Fruit fly (Drosophila melanogaster) whole organism, embryonic: ENCODE measurements around the gene Cpr65Av.
A peak's percentile ranks its signal among the peaks of the same experiment; 100 is the strongest.

Experiments used
- Atf-2 ChIP-seq: fragments of 200-800 bp; sonication (Bioruptor generic); optimal IDR thresholded peaks from 2 replicates; lab custom pipeline; 2016; ENCODE audit warnings: missing biosample characterization, missing genetic modification characterization
- CG10431 ChIP-seq: fragments of 200-800 bp; sonication (Bioruptor generic); optimal IDR thresholded peaks from 3 replicates; lab custom pipeline; 2018; ENCODE audit warnings: missing biosample characterization, mild to moderate bottlenecking, missing genetic modification characterization
- CG10462 ChIP-seq: fragments of 200-800 bp; sonication (Bioruptor generic); optimal IDR thresholded peaks from 2 replicates; lab custom pipeline; 2016; ENCODE audit warnings: missing biosample characterization, missing genetic modification characterization
- CG11456 ChIP-seq: fragments of 200-800 bp; sonication (Bioruptor generic); IDR thresholded peaks from 3 replicates; pipeline ENCODE4 v1.3.6; 2022; ENCODE audit warnings: missing biosample characterization, missing genetic modification characterization
- CG11560 ChIP-seq: fragments of 200-800 bp; sonication (Bioruptor generic); IDR thresholded peaks from 3 replicates; pipeline ENCODE4 v1.3.6; 2022; ENCODE audit warnings: missing biosample characterization, missing genetic modification characterization
- CG12071 ChIP-seq: fragments of 200-800 bp; sonication (Bioruptor generic); optimal IDR thresholded peaks from 3 replicates; lab custom pipeline; 2018; ENCODE audit warnings: missing biosample characterization, mild to moderate bottlenecking, missing genetic modification characterization
- CG1233 ChIP-seq: fragments of 200-800 bp; sonication (Bioruptor generic); optimal IDR thresholded peaks from 4 replicates; lab custom pipeline; 2018; ENCODE audit warnings: missing biosample characterization, mild to moderate bottlenecking, missing genetic modification characterization
- CG14050 ChIP-seq: fragments of 200-800 bp; sonication (Bioruptor generic); IDR thresholded peaks from 3 replicates; pipeline ENCODE4 v1.3.6; 2022; ENCODE audit warnings: missing biosample characterization, missing genetic modification characterization
- CG15269 ChIP-seq: fragments of 200-800 bp; sonication (Bioruptor generic); optimal IDR thresholded peaks from 2 replicates; lab custom pipeline; 2018; ENCODE audit warnings: missing biosample characterization, mild to moderate bottlenecking, missing genetic modification characterization, moderate library complexity
- CG1529 ChIP-seq: fragments of 200-800 bp; sonication (Bioruptor generic); optimal IDR thresholded peaks from 3 replicates; lab custom pipeline; 2018; ENCODE audit warnings: missing biosample characterization, missing genetic modification characterization
- CG15601 ChIP-seq: fragments of 200-800 bp; sonication (Bioruptor generic); optimal IDR thresholded peaks from 3 replicates; lab custom pipeline; 2019; ENCODE audit warnings: missing biosample characterization, mild to moderate bottlenecking, missing genetic modification characterization, moderate library complexity
- CG17361 ChIP-seq: fragments of 200-800 bp; sonication (Bioruptor generic); IDR thresholded peaks from 3 replicates; pipeline ENCODE4 v1.3.6; 2022; ENCODE audit warnings: missing biosample characterization, missing genetic modification characterization
- CG2712 ChIP-seq: fragments of 200-800 bp; optimal IDR thresholded peaks from 3 replicates; lab custom pipeline; 2019; ENCODE audit warnings: missing biosample characterization, mild to moderate bottlenecking, missing genetic modification characterization, moderate library complexity
- CG4404 ChIP-seq: fragments of 200-800 bp; sonication (Bioruptor generic); IDR thresholded peaks from 2 replicates; pipeline ENCODE4 v1.3.6; 2022; ENCODE audit warnings: missing biosample characterization, missing genetic modification characterization
- CG4730 ChIP-seq: fragments of 200-800 bp; sonication (Bioruptor generic); IDR thresholded peaks from 2 replicates; pipeline ENCODE4 v1.3.6; 2022; ENCODE audit warnings: missing biosample characterization, missing genetic modification characterization
- CG9609 ChIP-seq: fragments of 200-800 bp; sonication (Bioruptor generic); optimal IDR thresholded peaks from 3 replicates; lab custom pipeline; 2016; ENCODE audit warnings: missing biosample characterization, missing genetic modification characterization
- D19B ChIP-seq: fragments of 200-800 bp; sonication (Bioruptor generic); optimal IDR thresholded peaks from 2 replicates; lab custom pipeline; 2017; ENCODE audit warnings: missing biosample characterization, mild to moderate bottlenecking, missing genetic modification characterization
- Dek ChIP-seq: fragments of 200-800 bp; sonication (Bioruptor generic); optimal IDR thresholded peaks from 3 replicates; lab custom pipeline; 2019; ENCODE audit warnings: missing biosample characterization, mild to moderate bottlenecking, missing genetic modification characterization, moderate library complexity
- Doc3 ChIP-seq: fragments of 200-800 bp; sonication (Bioruptor generic); IDR thresholded peaks from 3 replicates; pipeline ENCODE4 v1.3.6; 2022; ENCODE audit warnings: missing biosample characterization, missing genetic modification characterization; ENCODE audit not compliant: partially characterized antibody
- Dp ChIP-seq: fragments of 200-800 bp; sonication (Bioruptor generic); optimal IDR thresholded peaks from 2 replicates; lab custom pipeline; 2018; ENCODE audit warnings: missing biosample characterization, mild to moderate bottlenecking, missing genetic modification characterization, moderate library complexity
- Elba2 ChIP-seq: fragments of 200-800 bp; sonication (Bioruptor generic); optimal IDR thresholded peaks from 3 replicates; lab custom pipeline; 2016; ENCODE audit warnings: missing biosample characterization, missing genetic modification characterization
- Gsc ChIP-seq: fragments of 200-800 bp; sonication (Bioruptor generic); IDR thresholded peaks from 2 replicates; pipeline ENCODE4 v1.3.6; 2022; ENCODE audit warnings: missing biosample characterization, missing genetic modification characterization
- Gug ChIP-seq: fragments of 200-800 bp; sonication (Bioruptor generic); IDR thresholded peaks from 4 replicates; pipeline ENCODE4 v1.3.6; 2022; ENCODE audit warnings: missing biosample characterization, missing genetic modification characterization
- HLH3B ChIP-seq: fragments of 200-800 bp; sonication (Bioruptor generic); IDR thresholded peaks from 2 replicates; pipeline ENCODE4 v1.3.6; 2022; ENCODE audit warnings: missing biosample characterization, missing genetic modification characterization
- HLH54F ChIP-seq: fragments of 200-800 bp; sonication (Bioruptor generic); optimal IDR thresholded peaks from 3 replicates; lab custom pipeline; 2016; ENCODE audit warnings: missing biosample characterization, missing genetic modification characterization
- Hr51 ChIP-seq, 2 experiments: fragments of 200-800 bp; sonication (Bioruptor generic); optimal IDR thresholded peaks; 2 replicates in 1 of 2; 3 replicates in 1 of 2; lab custom pipeline; 2016 to 2018; ENCODE audit warnings: missing biosample characterization in 2 of 2, missing genetic modification characterization in 2 of 2, mild to moderate bottlenecking in 1 of 2, moderate library complexity in 1 of 2
- Hr78 ChIP-seq, 2 experiments: fragments of 200-800 bp in 1 of 2; fragments of >200 bp in 1 of 2; sonication (Bioruptor generic) in 1 of 2; optimal IDR thresholded peaks; 2 replicates each; lab custom pipeline; 2017 to 2019; ENCODE audit warnings: missing biosample characterization in 2 of 2, missing genetic modification characterization in 2 of 2, mild to moderate bottlenecking in 1 of 2, moderate library complexity in 1 of 2
- Poxn ChIP-seq: fragments of 200-800 bp; sonication (Bioruptor generic); IDR thresholded peaks from 2 replicates; pipeline ENCODE4 v1.3.6; 2022; ENCODE audit warnings: missing biosample characterization, missing genetic modification characterization
- Side ChIP-seq: fragments of 200-800 bp; sonication (Bioruptor generic); optimal IDR thresholded peaks from 2 replicates; lab custom pipeline; 2016; ENCODE audit warnings: missing biosample characterization, missing genetic modification characterization
- ab ChIP-seq: fragments of 200-800 bp; sonication (Bioruptor generic); optimal IDR thresholded peaks from 2 replicates; lab custom pipeline; 2016; ENCODE audit warnings: missing biosample characterization, missing genetic modification characterization
- ash1 ChIP-seq: fragments of 200-800 bp; sonication (Bioruptor generic); optimal IDR thresholded peaks from 2 replicates; lab custom pipeline; 2018; ENCODE audit warnings: missing biosample characterization, mild to moderate bottlenecking, missing genetic modification characterization
- cad ChIP-seq: fragments of >200 bp; optimal IDR thresholded peaks from 2 replicates; lab custom pipeline; 2017; ENCODE audit warnings: missing biosample characterization, missing genetic modification characterization
- cg ChIP-seq: fragments of 200-800 bp; sonication (Bioruptor generic); optimal IDR thresholded peaks from 3 replicates; lab custom pipeline; 2019; ENCODE audit warnings: missing biosample characterization, mild to moderate bottlenecking, missing genetic modification characterization, moderate library complexity
- chinmo ChIP-seq: fragments of 200-800 bp; sonication (Bioruptor generic); IDR thresholded peaks from 4 replicates; pipeline ENCODE4 v1.3.6; 2022; ENCODE audit warnings: missing biosample characterization, missing genetic modification characterization; ENCODE audit not compliant: partially characterized antibody
- chm ChIP-seq: fragments of 200-800 bp; sonication (Bioruptor generic); IDR thresholded peaks from 2 replicates; pipeline ENCODE4 v1.3.6; 2022; ENCODE audit warnings: missing biosample characterization, missing genetic modification characterization
- emc ChIP-seq: fragments of 200-800 bp; sonication (Bioruptor generic); optimal IDR thresholded peaks from 2 replicates; lab custom pipeline; 2016; ENCODE audit warnings: missing biosample characterization, missing genetic modification characterization
- ewg ChIP-seq: fragments of 200-800 bp; sonication (Bioruptor generic); optimal IDR thresholded peaks from 3 replicates; lab custom pipeline; 2017; ENCODE audit warnings: mild to moderate bottlenecking, missing biosample characterization, missing genetic modification reagents, missing genetic modification characterization
- kni ChIP-seq: fragments of 200-800 bp; sonication (Bioruptor generic); optimal IDR thresholded peaks from 3 replicates; lab custom pipeline; 2017; ENCODE audit warnings: mild to moderate bottlenecking, missing biosample characterization, missing genetic modification reagents, missing genetic modification characterization
- nerfin-2 ChIP-seq: fragments of 200-800 bp; sonication (Bioruptor generic); IDR thresholded peaks from 2 replicates; pipeline ENCODE4 v1.3.6; 2022; ENCODE audit warnings: missing biosample characterization, missing genetic modification characterization; ENCODE audit not compliant: partially characterized antibody
- onecut ChIP-seq: fragments of 200-800 bp; sonication (Bioruptor generic); IDR thresholded peaks from 2 replicates; pipeline ENCODE4 v1.3.6; 2022; ENCODE audit warnings: missing biosample characterization, missing genetic modification characterization
- pho ChIP-seq: fragments of 200-800 bp; sonication (Bioruptor generic); optimal IDR thresholded peaks from 2 replicates; lab custom pipeline; 2016; ENCODE audit warnings: missing biosample characterization, missing genetic modification characterization
- ranshi ChIP-seq: fragments of 200-800 bp; sonication (Bioruptor generic); IDR thresholded peaks from 2 replicates; pipeline ENCODE4 v1.3.6; 2022; ENCODE audit warnings: missing biosample characterization, missing genetic modification characterization
- sens ChIP-seq: fragments of 200-800 bp; sonication (Bioruptor generic); peaks from one replicate; lab custom pipeline; 2016; ENCODE audit warnings: missing biosample characterization, missing genetic modification characterization
- sna ChIP-seq: fragments of 200-800 bp; sonication (Bioruptor generic); IDR thresholded peaks from 2 replicates; pipeline ENCODE4 v1.3.6; 2022; ENCODE audit warnings: missing biosample characterization, missing genetic modification characterization; ENCODE audit not compliant: partially characterized antibody
- tgo ChIP-seq: fragments of 200-800 bp; sonication (Bioruptor generic); IDR thresholded peaks from 3 replicates; pipeline ENCODE4 v1.3.6; 2022; ENCODE audit warnings: missing biosample characterization, missing genetic modification characterization
- tio ChIP-seq: fragments of 200-800 bp; sonication (Bioruptor generic); optimal IDR thresholded peaks from 2 replicates; lab custom pipeline; 2017; ENCODE audit warnings: missing biosample characterization, missing genetic modification characterization, inconsistent platforms
- vvl ChIP-seq: fragments of 200-800 bp; sonication (Bioruptor generic); IDR thresholded peaks from 2 replicates; pipeline ENCODE4 v1.3.6; 2022; ENCODE audit warnings: missing biosample characterization, missing genetic modification characterization
- z ChIP-seq: fragments of 200-800 bp; sonication (Bioruptor generic); IDR thresholded peaks from 3 replicates; pipeline ENCODE4 v1.3.6; 2022; ENCODE audit warnings: missing biosample characterization, missing genetic modification characterization

Cpr65Av gene

DNA sequence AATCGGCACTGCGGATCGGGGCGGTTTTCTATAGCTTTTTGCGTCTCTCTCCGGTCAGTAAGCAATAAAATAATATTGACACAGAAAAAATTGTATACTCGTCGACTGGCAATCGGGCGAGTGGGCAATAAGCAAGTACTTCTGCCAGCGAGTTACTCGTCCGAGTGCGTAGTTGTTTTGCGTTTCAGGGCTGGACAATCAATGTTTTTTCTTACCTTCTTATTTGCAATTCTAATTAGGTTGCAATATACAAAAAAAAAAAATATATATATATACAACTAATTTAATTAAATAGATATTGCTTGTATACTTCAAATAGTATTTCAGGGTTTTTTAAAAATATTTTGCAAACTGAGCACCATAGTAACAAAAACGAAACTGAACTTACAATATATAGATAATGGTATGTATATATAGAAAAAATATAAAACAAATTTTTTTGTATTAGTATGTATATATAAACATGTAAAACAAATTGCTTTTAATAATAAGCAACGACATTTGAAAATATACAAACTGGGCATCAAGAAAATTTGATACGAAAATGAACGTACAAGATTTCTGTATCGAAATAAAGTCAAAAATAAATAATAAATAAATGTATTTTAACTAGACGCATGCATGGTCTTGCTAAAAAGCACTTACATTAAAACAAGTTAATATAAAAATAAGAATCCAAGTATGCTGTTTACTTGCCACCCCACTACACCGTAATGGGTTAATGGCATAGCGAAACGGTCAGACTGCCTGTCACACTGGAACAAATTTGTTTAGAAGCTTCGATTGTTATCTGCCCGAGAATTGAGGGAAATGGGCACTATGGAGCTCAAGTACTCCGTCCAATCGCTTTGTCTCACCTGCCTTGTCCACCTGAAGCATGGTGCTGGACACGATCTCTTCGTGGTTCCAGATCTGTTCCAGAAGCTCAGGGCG, 49.5 kb upstream of the Cpr65Av start, which contains the start of the genes D19A and CG7386 (continued):
- TF ChIP-seq CG17361 (peak; percentile 75; the same call in 2 of the 3 replicates), Gug (GFP tag; lab: Robert Waterston, UW) (peak; percentile 75; the same call in 3 of the 4 replicates), HLH54F (GFP tag; lab: Kevin White, UChicago) (peak; percentile 79), CG4730 (GFP tag; lab: Robert Waterston, UW) (peak; percentile 63), cad (GFP tag; lab: Kevin White, UChicago) (no peak), CG9609 (GFP tag; lab: Kevin White, UChicago) (peak; percentile 45), CG10431 (GFP tag; lab: Kevin White, UChicago) (peak; percentile 27), ab (peak; percentile 52), CG1529 (GFP tag; lab: Kevin White, UChicago) (no peak), Hr78 (GFP tag; optimal IDR thresholded peaks at IDR 0.05; lab: Kevin White, UChicago) (no peak), CG4404 (GFP tag; lab: Robert Waterston, UW) (no peak), CG12071 (no peak), ash1 (GFP tag; lab: Kevin White, UChicago) (no peak), tio (GFP tag; lab: Kevin White, UChicago) (no peak), Poxn (no peak), Atf-2 (GFP tag; lab: Kevin White, UChicago) (peak; percentile 41), HLH3B (GFP tag; lab: Robert Waterston, UW) (peak; percentile 60), Doc3 (0 out of 3 replicates have a peak, but pooled peaks have one; percentile 25), tgo (peak; percentile 45), z (no peak), Hr51 (GFP tag; optimal IDR thresholded peaks at IDR 0.05; lab: Kevin White, UChicago) (peak; percentile 17 to 49), emc (GFP tag; lab: Kevin White, UChicago) (peak; percentile 19), onecut (GFP tag; lab: Robert Waterston, UW) (peak; percentile 57), CG15601 (tag; lab: Kevin White, UChicago) (peak; percentile 20), pho (peak; percentile 38), CG10462 (GFP tag; lab: Kevin White, UChicago) (no peak), CG2712 (tag; lab: Kevin White, UChicago) (peak; percentile 70), nerfin-2 (GFP tag; lab: Robert Waterston, UW) (no peak), D19B (peak; percentile 63), CG11560 (no peak), sna (GFP tag; lab: Robert Waterston, UW) (0 out of 2 replicates have a peak, but pooled peaks have one; percentile 12), chm (peak; percentile 15; the same call in 1 of the 2 replicates), CG11456 (peak; percentile 78), CG15269 (peak; percentile 65), cg (GFP tag; lab: Kevin White, UChicago) (peak; percentile 24), sens (GFP tag; lab: Kevin White, UChicago) (peak; percentile 83), chinmo (GFP tag; lab: Robert Waterston, UW) (no peak), Gsc (GFP tag; lab: Robert Waterston, UW) (no peak), Dp (GFP tag; lab: Kevin White, UChicago) (no peak), ranshi (GFP tag; lab: Robert Waterston, UW) (peak; percentile 53), vvl (GFP tag; lab: Robert Waterston, UW) (peak; percentile 97), Elba2 (peak; percentile 97), kni (no peak), Side (GFP tag; lab: Kevin White, UChicago) (peak; percentile 48), Dek (tag; lab: Kevin White, UChicago) (peak; percentile 47), CG1233 (peak; percentile 41), ewg (GFP tag; lab: Kevin White, UChicago) (peak; percentile 23), CG14050 (GFP tag; lab: Robert Waterston, UW) (peak; percentile 47)
